Worm (Caenorhabditis elegans) whole organism, young adult: ENCODE results near the gene set-4.

ENCODE experiments used
- B0336.3 ChIP-seq: fragments of 200-800 bp; sonication (Bioruptor generic); IDR thresholded peaks from 2 replicates; pipeline ENCODE4 v1.3.6; 2022; ENCODE audit warnings: missing genetic modification characterization, missing compliant biosample characterization
- D2030.7 ChIP-seq: fragments of 200-800 bp; sonication (Bioruptor generic); IDR thresholded peaks from 2 replicates; pipeline ENCODE4 v1.3.6; 2022; ENCODE audit warnings: missing genetic modification reagents, missing genetic modification characterization, missing compliant biosample characterization
- F10E7.11 ChIP-seq: sonication (generic microtip); optimal IDR thresholded peaks from 2 replicates; lab custom pipeline; 2017; ENCODE audit warnings: mild to moderate bottlenecking, missing genetic modification characterization, moderate library complexity, missing compliant biosample characterization
- F23B12.7 ChIP-seq: sonication (generic microtip); optimal IDR thresholded peaks from 2 replicates; lab custom pipeline; 2017; ENCODE audit warnings: missing genetic modification characterization, mild to moderate bottlenecking, missing compliant biosample characterization, antibody characterized with exemption, moderate library complexity; ENCODE audit not compliant: insufficient read depth
- F39B2.1 ChIP-seq: fragments of 200-800 bp; sonication (Bioruptor generic); IDR thresholded peaks from 2 replicates; pipeline ENCODE4 v1.3.6; 2022; ENCODE audit warnings: missing genetic modification reagents, missing genetic modification characterization, missing compliant biosample characterization
- F57C9.4 ChIP-seq: sonication (generic microtip); optimal IDR thresholded peaks from 2 replicates; lab custom pipeline; 2017; ENCODE audit warnings: mild to moderate bottlenecking, missing genetic modification characterization, missing compliant biosample characterization
- K11D2.4 ChIP-seq: fragments of 200-800 bp; sonication (Bioruptor generic); IDR thresholded peaks from 2 replicates; pipeline ENCODE4 v1.3.6; 2022; ENCODE audit warnings: missing genetic modification reagents, missing genetic modification characterization, missing compliant biosample characterization
- Y53G8AR.9 ChIP-seq: fragments of 200-800 bp; sonication (Bioruptor generic); conservative IDR thresholded peaks from 2 replicates; pipeline ENCODE4 v1.3.6; 2022; ENCODE audit warnings: missing genetic modification reagents, missing genetic modification characterization, missing compliant biosample characterization
- Y56A3A.18 ChIP-seq: fragments of 200-800 bp; sonication (Bioruptor generic); IDR thresholded peaks from 2 replicates; pipeline ENCODE4 v1.3.6; 2022; ENCODE audit warnings: missing genetic modification reagents, missing genetic modification characterization, missing compliant biosample characterization
- ZK185.1 ChIP-seq: sonication (generic microtip); optimal IDR thresholded peaks from 2 replicates; lab custom pipeline; 2016; ENCODE audit warnings: mild to moderate bottlenecking, missing genetic modification characterization, missing compliant biosample characterization; ENCODE audit not compliant: poor library complexity, severe bottlenecking
- akir-1 ChIP-seq: fragments of 200-800 bp; sonication (Bioruptor generic); optimal IDR thresholded peaks from 2 replicates; lab custom pipeline; 2018; ENCODE audit warnings: mild to moderate bottlenecking, missing genetic modification characterization, moderate library complexity, missing compliant biosample characterization
- atf-7 ChIP-seq: sonication (generic microtip); optimal IDR thresholded peaks from 2 replicates; lab custom pipeline; 2017; ENCODE audit warnings: mild to moderate bottlenecking, missing genetic modification characterization, missing compliant biosample characterization
- attf-3 ChIP-seq: fragments of 200-800 bp; sonication (Bioruptor generic); conservative IDR thresholded peaks from 2 replicates; pipeline ENCODE4 v1.3.6; 2022; ENCODE audit warnings: missing genetic modification reagents, missing genetic modification characterization, missing compliant biosample characterization
- attf-5 ChIP-seq: fragments of 200-800 bp; sonication (Bioruptor generic); optimal IDR thresholded peaks from 2 replicates; lab custom pipeline; 2018; ENCODE audit warnings: mild to moderate bottlenecking, missing genetic modification characterization, missing compliant biosample characterization
- bed-1 ChIP-seq: fragments of 200-800 bp; sonication (Bioruptor generic); IDR thresholded peaks from 2 replicates; pipeline ENCODE4 v1.3.6; 2022; ENCODE audit warnings: missing genetic modification reagents, missing genetic modification characterization, missing compliant biosample characterization
- cebp-2 ChIP-seq: fragments of 200-800 bp; sonication (Bioruptor generic); IDR thresholded peaks from 2 replicates; pipeline ENCODE4 v1.3.6; 2022; ENCODE audit warnings: missing genetic modification characterization, missing compliant biosample characterization
- ceh-100 ChIP-seq: fragments of 200-800 bp; sonication (Bioruptor generic); IDR thresholded peaks from 2 replicates; pipeline ENCODE4 v1.3.6; 2022; ENCODE audit warnings: missing genetic modification reagents, missing genetic modification characterization, missing compliant biosample characterization
- ceh-27 ChIP-seq: fragments of 200-800 bp; sonication (Bioruptor generic); optimal IDR thresholded peaks from 2 replicates; lab custom pipeline; 2018; ENCODE audit warnings: mild to moderate bottlenecking, missing genetic modification characterization, moderate library complexity, missing compliant biosample characterization
- ceh-40 ChIP-seq: fragments of 200-800 bp; sonication (Bioruptor generic); IDR thresholded peaks from 2 replicates; pipeline ENCODE4 v1.3.6; 2022; ENCODE audit warnings: missing genetic modification characterization, missing compliant biosample characterization
- die-1 ChIP-seq: sonication (generic microtip); optimal IDR thresholded peaks from 2 replicates; lab custom pipeline; 2016; ENCODE audit warnings: missing genotype, mild to moderate bottlenecking, missing genetic modification characterization, missing compliant biosample characterization
- egl-44 ChIP-seq: fragments of 200-800 bp; sonication (Bioruptor generic); IDR thresholded peaks from 2 replicates; pipeline ENCODE4 v1.3.6; 2022; ENCODE audit warnings: missing genetic modification reagents, missing genetic modification characterization, missing compliant biosample characterization
- egrh-3 ChIP-seq: fragments of 200-800 bp; sonication (Bioruptor generic); IDR thresholded peaks from 2 replicates; pipeline ENCODE4 v1.3.6; 2022; ENCODE audit warnings: missing genetic modification reagents, missing genetic modification characterization, missing compliant biosample characterization
- ekl-4 ChIP-seq: fragments of 200-800 bp; sonication (Bioruptor generic); IDR thresholded peaks from 2 replicates; pipeline ENCODE4 v1.3.6; 2022; ENCODE audit warnings: missing genetic modification reagents, missing genetic modification characterization, missing compliant biosample characterization
- gei-17 ChIP-seq: fragments of 200-800 bp; sonication (Bioruptor generic); optimal IDR thresholded peaks from 2 replicates; lab custom pipeline; 2018; ENCODE audit warnings: mild to moderate bottlenecking, missing genetic modification characterization, missing compliant biosample characterization
- hmg-1.2 ChIP-seq: fragments of 200-800 bp; sonication (Bioruptor generic); IDR thresholded peaks from 2 replicates; pipeline ENCODE4 v1.3.6; 2022; ENCODE audit warnings: missing genetic modification reagents, missing genetic modification characterization, missing compliant biosample characterization
- hrde-1 ChIP-seq: sonication (generic microtip); optimal IDR thresholded peaks from 2 replicates; lab custom pipeline; 2016; ENCODE audit warnings: missing genetic modification characterization, mild to moderate bottlenecking, missing compliant biosample characterization, moderate library complexity, missing genotype, missing genetic modification reagents, borderline replicate concordance
- let-526 ChIP-seq: fragments of 200-800 bp; sonication (Bioruptor generic); IDR thresholded peaks from 2 replicates; pipeline ENCODE4 v1.3.6; 2022; ENCODE audit warnings: missing genetic modification reagents, missing genetic modification characterization, missing compliant biosample characterization
- lin-54 ChIP-seq: fragments of 200-800 bp; sonication (Bioruptor generic); optimal IDR thresholded peaks from 2 replicates; lab custom pipeline; 2018; ENCODE audit warnings: mild to moderate bottlenecking, missing genetic modification characterization, missing compliant biosample characterization
- madf-10 ChIP-seq: sonication (generic microtip); optimal IDR thresholded peaks from 2 replicates; lab custom pipeline; 2016; ENCODE audit warnings: mild to moderate bottlenecking, missing genetic modification characterization, missing compliant biosample characterization
- madf-3 ChIP-seq: fragments of 200-800 bp; sonication (Bioruptor generic); IDR thresholded peaks from 2 replicates; pipeline ENCODE4 v1.3.6; 2022; ENCODE audit warnings: missing genetic modification reagents, missing genetic modification characterization, missing compliant biosample characterization
- madf-6 ChIP-seq: fragments of 200-800 bp; sonication (Bioruptor generic); IDR thresholded peaks from 2 replicates; pipeline ENCODE4 v1.3.6; 2022; ENCODE audit warnings: missing genetic modification reagents, missing genetic modification characterization, missing compliant biosample characterization
- mes-4 ChIP-seq: sonication (generic microtip); optimal IDR thresholded peaks from 2 replicates; lab custom pipeline; 2016; ENCODE audit warnings: missing genotype, missing genetic modification characterization, missing compliant biosample characterization
- nfya-1 ChIP-seq: sonication (generic microtip); optimal IDR thresholded peaks from 2 replicates; lab custom pipeline; 2017; ENCODE audit warnings: antibody characterized with exemption, missing compliant biosample characterization, missing genetic modification characterization, borderline replicate concordance; ENCODE audit not compliant: insufficient read depth
- nhr-120 ChIP-seq: fragments of 200-800 bp; sonication (Bioruptor generic); IDR thresholded peaks from 2 replicates; pipeline ENCODE4 v1.3.6; 2022; ENCODE audit warnings: missing genetic modification characterization, missing compliant biosample characterization
- nhr-179 ChIP-seq: sonication (generic microtip); optimal IDR thresholded peaks from 2 replicates; lab custom pipeline; 2016; ENCODE audit warnings: mild to moderate bottlenecking, missing genetic modification characterization, missing compliant biosample characterization
- nhr-27 ChIP-seq: fragments of 200-800 bp; sonication (Bioruptor generic); optimal IDR thresholded peaks from 2 replicates; lab custom pipeline; 2018; ENCODE audit warnings: mild to moderate bottlenecking, missing genetic modification characterization, moderate library complexity, missing compliant biosample characterization
- rcor-1 ChIP-seq: fragments of 200-800 bp; sonication (Bioruptor generic); IDR thresholded peaks from 2 replicates; pipeline ENCODE4 v1.3.6; 2022; ENCODE audit warnings: missing genetic modification reagents, missing genetic modification characterization, missing compliant biosample characterization
- repo-1 ChIP-seq: sonication (generic microtip); optimal IDR thresholded peaks from 2 replicates; lab custom pipeline; 2017; ENCODE audit warnings: mild to moderate bottlenecking, missing genetic modification characterization, missing compliant biosample characterization
- rpc-1 ChIP-seq, 2 experiments: fragments of 150-350 bp in 1 of 2; sonication (generic microtip) in 1 of 2; optimal IDR thresholded peaks; 2 replicates each; lab custom pipeline; 2014 to 2018; ENCODE audit warnings: missing biosample characterization in 1 of 2, missing genetic modification characterization in 1 of 2, missing genetic modification reagents in 1 of 2, missing genotype in 1 of 2
- snpc-1.3 ChIP-seq: sonication (generic microtip); optimal IDR thresholded peaks from 2 replicates; lab custom pipeline; 2017; ENCODE audit warnings: missing genetic modification characterization, mild to moderate bottlenecking, missing compliant biosample characterization, antibody characterized with exemption, moderate library complexity, missing genotype, missing genetic modification reagents; ENCODE audit not compliant: insufficient read depth
- somi-1 ChIP-seq: fragments of 200-800 bp; sonication (Bioruptor generic); optimal IDR thresholded peaks from 2 replicates; lab custom pipeline; 2018; ENCODE audit warnings: mild to moderate bottlenecking, missing genetic modification characterization, missing compliant biosample characterization
- zfh-2 ChIP-seq: fragments of 200-800 bp; sonication (Bioruptor generic); conservative IDR thresholded peaks from 2 replicates; pipeline ENCODE4 v1.3.6; 2022; ENCODE audit warnings: missing genetic modification reagents, missing genetic modification characterization, missing compliant biosample characterization
- ztf-18 ChIP-seq: sonication (generic microtip); optimal IDR thresholded peaks from 2 replicates; lab custom pipeline; 2016; ENCODE audit warnings: missing genotype, mild to moderate bottlenecking, missing genetic modification characterization, missing compliant biosample characterization
- ztf-22 ChIP-seq: fragments of 200-800 bp; sonication (Bioruptor generic); optimal IDR thresholded peaks from 2 replicates; lab custom pipeline; 2018; ENCODE audit warnings: mild to moderate bottlenecking, missing genetic modification characterization, moderate library complexity, missing compliant biosample characterization
- ztf-25 ChIP-seq: fragments of 200-800 bp; sonication (Bioruptor generic); IDR thresholded peaks from 2 replicates; pipeline ENCODE4 v1.3.6; 2022; ENCODE audit warnings: missing genetic modification reagents, missing genetic modification characterization, missing compliant biosample characterization
- ztf-28 ChIP-seq: fragments of 200-800 bp; sonication (Bioruptor generic); IDR thresholded peaks from 2 replicates; pipeline ENCODE4 v1.3.6; 2022; ENCODE audit warnings: missing genetic modification reagents, missing genetic modification characterization, missing compliant biosample characterization
- ztf-3 ChIP-seq: fragments of 200-800 bp; sonication (Bioruptor generic); optimal IDR thresholded peaks from 2 replicates; lab custom pipeline; 2018; ENCODE audit warnings: mild to moderate bottlenecking, missing genetic modification characterization, missing compliant biosample characterization

set-4 gene

DNA sequence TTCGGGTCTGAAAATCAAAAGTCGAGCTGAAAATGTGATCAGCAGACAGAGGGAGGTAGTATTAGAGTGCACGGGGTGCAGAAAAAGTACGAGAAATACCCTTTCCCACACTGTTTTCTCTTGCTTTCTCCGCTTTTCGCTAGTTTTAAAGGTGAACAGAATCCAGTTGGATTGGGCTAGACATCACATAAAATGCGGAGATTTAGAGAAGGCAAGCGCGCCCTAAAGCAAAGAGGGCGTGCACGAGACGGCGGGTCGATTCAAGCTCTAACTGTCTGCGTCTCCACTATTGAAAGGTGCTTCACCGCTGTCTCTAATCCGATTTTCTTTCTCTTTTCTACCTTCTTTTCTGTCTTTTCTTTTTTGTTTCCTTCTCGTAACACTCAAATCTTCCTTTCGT, 39.0 kb upstream of the set-4 start (continued):
- peak; percentile 95 for TF ChIP-seq F23B12.7
- no peak for TF ChIP-seq nhr-179
- TF ChIP-seq F57C9.4 (tag; lab: Kevin White, UChicago), result no peak
- peak; percentile 54 for TF ChIP-seq K11D2.4
- no peak for TF ChIP-seq F39B2.1 (GFP tag; lab: Robert Waterston, UW)
- no peak for TF ChIP-seq ceh-40 (GFP tag; lab: Robert Waterston, UW)
- peak; percentile 97 for TF ChIP-seq hmg-1.2 (GFP tag; lab: Robert Waterston, UW)
- TF ChIP-seq ztf-18 (tag; lab: Kevin White, UChicago), result peak; percentile 75
- no peak for TF ChIP-seq nhr-120 (GFP tag; lab: Robert Waterston, UW)
- TF ChIP-seq ceh-100 (GFP tag; lab: Robert Waterston, UW), result peak; percentile 66
- peak; percentile 42; the same call in 1 of the 2 replicates for TF ChIP-seq Y53G8AR.9 (GFP tag; lab: Robert Waterston, UW)
- TF ChIP-seq ztf-28 (GFP tag; lab: Robert Waterston, UW), result 0 out of 2 replicates have a peak, but pooled peaks have one; percentile 6
- no peak for TF ChIP-seq die-1
- no peak for TF ChIP-seq mes-4 (tag; lab: Kevin White, UChicago)
- no peak for TF ChIP-seq nhr-27
- peak; percentile 31 for TF ChIP-seq atf-7 (tag; lab: Kevin White, UChicago)
- no peak for TF ChIP-seq ztf-25 (GFP tag; lab: Robert Waterston, UW)
- TF ChIP-seq rpc-1 (optimal IDR thresholded peaks at IDR 0.05; lab: Kevin White, UChicago), result no peak
- TF ChIP-seq rpc-1 (tag; optimal IDR thresholded peaks at IDR 0.05; lab: Kevin White, UChicago), result no peak
- peak; percentile 49; the same call in 1 of the 2 replicates for TF ChIP-seq egl-44
- TF ChIP-seq repo-1 (tag; lab: Kevin White, UChicago), result no peak
- TF ChIP-seq gei-17, result peak; percentile 3
- no peak for TF ChIP-seq Y56A3A.18 (GFP tag; lab: Robert Waterston, UW)
- TF ChIP-seq rcor-1, result peak; percentile 64; the same call in 1 of the 2 replicates
- TF ChIP-seq ceh-27 (GFP tag; lab: Kevin White, UChicago), result peak; percentile 78
- no peak for TF ChIP-seq let-526 (GFP tag; lab: Robert Waterston, UW)
- no peak for TF ChIP-seq ztf-3 (GFP tag; lab: Kevin White, UChicago)
- TF ChIP-seq madf-6 (GFP tag; lab: Robert Waterston, UW), result peak; percentile 81
- TF ChIP-seq akir-1 (GFP tag; lab: Kevin White, UChicago), result no peak
- TF ChIP-seq cebp-2 (GFP tag; lab: Robert Waterston, UW), result no peak
- TF ChIP-seq somi-1 (GFP tag; lab: Kevin White, UChicago), result peak; percentile 67
- no peak for TF ChIP-seq bed-1 (GFP tag; lab: Robert Waterston, UW)
- no peak for TF ChIP-seq nfya-1 (tag; lab: Kevin White, UChicago)
- peak; percentile 45; the same call in 1 of the 2 replicates for TF ChIP-seq attf-3 (GFP tag; lab: Robert Waterston, UW)
- TF ChIP-seq egrh-3 (GFP tag; lab: Robert Waterston, UW), result peak; percentile 41; the same call in 1 of the 2 replicates
- peak; percentile 74 for TF ChIP-seq ZK185.1 (tag; lab: Kevin White, UChicago)
- TF ChIP-seq madf-10, result no peak
- TF ChIP-seq ekl-4, result peak; percentile 59; the same call in 1 of the 2 replicates

DNA sequence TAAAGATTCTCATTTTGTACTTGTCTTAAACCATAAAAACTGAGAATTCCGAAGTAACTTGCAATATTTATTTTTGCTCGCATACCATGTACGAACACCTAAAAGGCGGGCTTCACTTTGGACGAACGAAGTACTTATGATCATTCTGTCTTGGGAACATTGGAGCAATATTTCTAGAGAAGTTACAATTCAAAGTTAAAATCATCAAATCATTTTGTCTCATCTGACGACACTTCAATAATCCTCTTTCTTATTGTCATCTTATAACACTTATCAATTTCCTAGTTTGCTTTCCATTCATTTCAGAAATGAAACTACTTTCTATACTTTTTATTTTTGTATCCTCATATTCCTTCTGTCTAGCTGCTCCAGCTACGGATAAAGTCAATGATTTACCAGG, 35.6 kb upstream of the set-4 start, which contains the start of gene ctsa-4.1:
Gene ctsa-4.1, plus strand, starts transcription at position 301 of the 400 bp plus-strand sequence.
- TF ChIP-seq snpc-1.3 (no peak), hrde-1 (tag; lab: Kevin White, UChicago) (no peak), lin-54 (peak; percentile 24), ztf-22 (GFP tag; lab: Kevin White, UChicago) (no peak), zfh-2 (GFP tag; lab: Robert Waterston, UW) (no peak), madf-6 (GFP tag; lab: Robert Waterston, UW) (peak; percentile 49), D2030.7 (GFP tag; lab: Robert Waterston, UW) (peak; percentile 7; the same call in 1 of the 2 replicates), attf-5 (GFP tag; lab: Kevin White, UChicago) (no peak), ceh-40 (GFP tag; lab: Robert Waterston, UW) (no peak), B0336.3 (GFP tag; lab: Robert Waterston, UW) (peak; percentile 39; the same call in 1 of the 2 replicates), madf-3 (GFP tag; lab: Robert Waterston, UW) (no peak), F10E7.11 (no peak)
